In genomic region chrX:1627588-1627987, dm6 we compare ENCODE assay signal across 1 fruit fly cellular context.
TF ChIP-seq lines count a peak whose summit lies in the region.

No protein-coding gene starts in this region.

TF ChIP-seq in whole organism, prepupa, 60 proteins besides CTCF, POLR2A, EP300 and RAD21 (continued from another document):
- TF ChIP-seq Hr39 (GFP tag; optimal IDR thresholded peaks at IDR 0.05; lab: Kevin White, UChicago) (no peak), Eip93F (GFP tag; optimal IDR thresholded peaks at IDR 0.05; lab: Kevin White, UChicago) (no peak), acj6 (GFP tag; optimal IDR thresholded peaks at IDR 0.05; lab: Kevin White, UChicago) (no peak), spab (GFP tag; optimal IDR thresholded peaks at IDR 0.05; lab: Kevin White, UChicago) (no peak), CG6276 (GFP tag; optimal IDR thresholded peaks at IDR 0.05; lab: Kevin White, UChicago) (no peak), salr (GFP tag; optimal IDR thresholded peaks at IDR 0.05; lab: Kevin White, UChicago) (no peak)
TF ChIP-seq in whole organism, prepupa: peak in this region for 7.
